Fruit fly (Drosophila melanogaster) whole organism, adult: Measurements from ENCODE around the gene skd.

Experiments used
- CG33017 ChIP-seq: fragments of 200-800 bp; sonication (Bioruptor generic); optimal IDR thresholded peaks from 2 replicates; lab custom pipeline; 2018; ENCODE audit warnings: missing biosample characterization, mild to moderate bottlenecking, missing genetic modification characterization, moderate library complexity
- CG5204 ChIP-seq: fragments of 200-800 bp; sonication (Bioruptor generic); optimal IDR thresholded peaks from 2 replicates; lab custom pipeline; 2016; ENCODE audit warnings: missing biosample characterization, missing genetic modification characterization
- Crg-1 ChIP-seq: fragments of 200-800 bp; sonication (Bioruptor generic); optimal IDR thresholded peaks from 2 replicates; lab custom pipeline; 2016; ENCODE audit warnings: missing biosample characterization, missing genetic modification characterization
- Hr96 ChIP-seq: fragments of 200-800 bp; sonication (Bioruptor generic); optimal IDR thresholded peaks from 2 replicates; lab custom pipeline; 2016; ENCODE audit warnings: missing biosample characterization, missing genetic modification characterization
- bab1 ChIP-seq: fragments of 200-800 bp; sonication (Bioruptor generic); optimal IDR thresholded peaks from 3 replicates; lab custom pipeline; 2019; ENCODE audit warnings: missing biosample characterization, mild to moderate bottlenecking, missing genetic modification characterization, moderate library complexity
- kay ChIP-seq: fragments of 200-800 bp; sonication (Bioruptor generic); peaks from one replicate; lab custom pipeline; 2016; ENCODE audit warnings: missing biosample characterization, missing genetic modification characterization, borderline replicate concordance
- ovo ChIP-seq: fragments of 200-800 bp; sonication (Bioruptor generic); optimal IDR thresholded peaks from 2 replicates; lab custom pipeline; 2016; ENCODE audit warnings: missing biosample characterization, missing genetic modification characterization
- toe ChIP-seq: fragments of 200-800 bp; sonication (Bioruptor generic); optimal IDR thresholded peaks from 2 replicates; lab custom pipeline; 2016; ENCODE audit warnings: missing biosample characterization, missing genetic modification characterization

DNA sequence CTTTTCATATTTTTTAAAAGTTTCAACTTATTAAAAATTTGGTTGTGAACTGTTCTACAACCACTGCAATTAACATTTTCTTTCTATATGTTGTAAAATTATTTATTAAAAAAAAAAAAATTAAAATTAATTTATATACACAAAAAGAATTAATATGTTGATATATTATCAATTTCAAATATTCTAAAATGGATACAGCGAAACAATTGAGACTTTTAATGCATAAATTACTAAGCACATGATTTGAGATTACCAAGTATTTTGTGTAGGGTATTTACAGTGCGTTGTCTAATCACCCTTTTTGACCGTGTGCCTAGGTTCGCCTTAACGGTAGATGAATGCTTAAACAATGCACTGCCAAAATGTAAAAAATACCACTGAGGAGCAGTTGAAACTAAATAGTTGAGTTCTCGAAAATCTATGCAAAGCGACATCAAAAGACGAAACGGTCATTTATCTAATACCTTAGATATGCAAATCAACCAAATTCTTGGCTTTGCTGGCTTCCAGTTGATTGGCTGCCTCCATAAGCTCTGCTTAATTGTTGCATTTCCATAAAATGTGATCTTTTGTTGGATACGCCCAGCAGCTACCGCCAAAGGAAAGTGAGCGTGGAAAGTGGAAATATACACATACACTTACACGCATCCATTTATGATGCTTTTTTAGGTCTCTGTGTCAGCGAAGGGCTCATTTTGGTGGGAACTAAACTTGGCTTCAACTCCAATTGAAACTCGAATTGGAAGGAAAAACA lies 50.1 kb downstream of the skd start:
- TF ChIP-seq Hr96 (GFP tag; lab: Kevin White, UChicago) (no peak), ovo (no peak), CG33017 (tag; lab: Kevin White, UChicago) (no peak), CG5204 (no peak), toe (no peak), bab1 (GFP tag; lab: Kevin White, UChicago) (no peak), Crg-1 (GFP tag; lab: Kevin White, UChicago) (no peak), kay (GFP tag; lab: Kevin White, UChicago) (no peak)
